Worm (Caenorhabditis elegans) whole organism, L4 larva: ENCODE data around the gene srx-24.

ENCODE experiments used
- daf-8 ChIP-seq: fragments of 200-800 bp; sonication (Bioruptor generic); IDR thresholded peaks from 2 replicates; pipeline ENCODE4 v1.3.6; 2022; ENCODE audit warnings: missing genetic modification characterization, missing compliant biosample characterization
- hlh-11 ChIP-seq: fragments of 200-800 bp; sonication (Bioruptor generic); optimal IDR thresholded peaks from 2 replicates; lab custom pipeline; 2018; ENCODE audit warnings: mild to moderate bottlenecking, missing genetic modification characterization, missing compliant biosample characterization
- lin-39 ChIP-seq: fragments of 150-350 bp; optimal IDR thresholded peaks from 2 replicates; lab custom pipeline; 2014; ENCODE audit warnings: missing biosample characterization, missing genetic modification reagents, missing genetic modification characterization
- nhr-237 ChIP-seq: sonication (generic microtip); optimal IDR thresholded peaks from 2 replicates; lab custom pipeline; 2017; ENCODE audit warnings: missing biosample characterization, missing genetic modification characterization
- nhr-48 ChIP-seq: sonication (generic microtip); optimal IDR thresholded peaks from 2 replicates; lab custom pipeline; 2016; ENCODE audit warnings: mild to moderate bottlenecking, missing genetic modification characterization, missing compliant biosample characterization
- nhr-76 ChIP-seq: fragments of 150-350 bp; optimal IDR thresholded peaks from 2 replicates; lab custom pipeline; 2014; ENCODE audit warnings: missing biosample characterization, missing genetic modification characterization
- nhr-77 ChIP-seq: fragments of 150-350 bp; optimal IDR thresholded peaks from 2 replicates; lab custom pipeline; 2014; ENCODE audit warnings: missing biosample characterization, missing genetic modification characterization
- php-3 ChIP-seq: fragments of 200-800 bp; sonication (Bioruptor generic); IDR thresholded peaks from 2 replicates; pipeline ENCODE4 v1.3.6; 2022; ENCODE audit warnings: missing genetic modification reagents, missing genetic modification characterization, missing compliant biosample characterization
- snpc-4 ChIP-seq: fragments of 150-350 bp; optimal IDR thresholded peaks from 2 replicates; lab custom pipeline; 2014; ENCODE audit warnings: missing biosample characterization, missing genetic modification characterization
- unc-62 ChIP-seq, 3 experiments: fragments of 150-350 bp in 1 of 3; sonication (generic microtip); optimal IDR thresholded peaks in 2 of 3; peaks in 1 of 3; 1 replicate in 1 of 3; 2 replicates in 2 of 3; lab custom pipeline; 2014 to 2017; ENCODE audit warnings: missing biosample characterization in 3 of 3, missing genetic modification characterization in 3 of 3, missing genetic modification reagents in 3 of 3, missing genotype in 1 of 3
- zag-1 ChIP-seq: fragments of 150-350 bp; optimal IDR thresholded peaks from 2 replicates; lab custom pipeline; 2014; ENCODE audit warnings: missing biosample characterization, missing genetic modification characterization

ce11 chrV:2763105-2763504, 13.2 kb upstream of the srx-24 start, which contains the start of gene R05D8.7:
- TF ChIP-seq nhr-77 (tag; lab: Kevin White, UChicago) (no peak), unc-62 (GFP tag; optimal IDR thresholded peaks at IDR 0.05 in 1 of 2; lab: Kevin White, UChicago) (no peak), unc-62 (tag; optimal IDR thresholded peaks at IDR 0.05; lab: Kevin White, UChicago) (no peak), php-3 (GFP tag; lab: Robert Waterston, UW) (no peak), lin-39 (no peak), zag-1 (no peak), snpc-4 (no peak), nhr-237 (no peak), daf-8 (GFP tag; lab: Robert Waterston, UW) (no peak), hlh-11 (tag; lab: Kevin White, UChicago) (no peak), nhr-76 (no peak), nhr-48 (tag; lab: Kevin White, UChicago) (no peak)
